Worm (Caenorhabditis elegans) whole organism, L2 larva: ENCODE results near the gene Y116A8A.150.

Source experiments
- nhr-77 ChIP-seq: fragments of 150-350 bp; optimal IDR thresholded peaks from 2 replicates; lab custom pipeline; 2014; ENCODE audit warnings: missing biosample characterization, missing genetic modification characterization
- skn-1 ChIP-seq: sonication (generic microtip); optimal IDR thresholded peaks from 2 replicates; lab custom pipeline; 2017; ENCODE audit warnings: missing biosample characterization, missing genetic modification characterization

- TF ChIP-seq skn-1 (tag; lab: Kevin White, UChicago): no peak
- TF ChIP-seq nhr-77 (tag; lab: Kevin White, UChicago): no peak
Measured at ce11 chrIV:16863431-16863895, 20.7 kb upstream of the Y116A8A.150 start, which contains the start of the genes mel-46 and lsy-13.
